Worm (Caenorhabditis elegans) whole organism, L4/young adult: Measurements from ENCODE around the gene srh-148.

ENCODE experiments used
- W03F9.2 ChIP-seq: fragments of 150-350 bp; optimal IDR thresholded peaks from 2 replicates; lab custom pipeline; 2014; ENCODE audit warnings: missing biosample characterization, missing genetic modification characterization
- dao-5 ChIP-seq: sonication (generic microtip); optimal IDR thresholded peaks from 2 replicates; lab custom pipeline; 2016; ENCODE audit warnings: missing genotype, missing genetic modification characterization, moderate library complexity, missing compliant biosample characterization
- him-1 ChIP-seq: sonication (generic microtip); optimal IDR thresholded peaks from 2 replicates; lab custom pipeline; 2016; ENCODE audit warnings: missing genotype, missing genetic modification reagents, missing genetic modification characterization, missing compliant biosample characterization

- TF ChIP-seq him-1 (tag; lab: Kevin White, UChicago): no peak
- no peak for TF ChIP-seq W03F9.2
- TF ChIP-seq dao-5 (tag; lab: Kevin White, UChicago): no peak
Measured at ce11 chrV:15885967-15886366, 27.8 kb upstream of the srh-148 start, which contains the start of gene T06C12.9.
